Worm (Caenorhabditis elegans): ENCODE measurements around the gene sfxn-5.

DNA sequence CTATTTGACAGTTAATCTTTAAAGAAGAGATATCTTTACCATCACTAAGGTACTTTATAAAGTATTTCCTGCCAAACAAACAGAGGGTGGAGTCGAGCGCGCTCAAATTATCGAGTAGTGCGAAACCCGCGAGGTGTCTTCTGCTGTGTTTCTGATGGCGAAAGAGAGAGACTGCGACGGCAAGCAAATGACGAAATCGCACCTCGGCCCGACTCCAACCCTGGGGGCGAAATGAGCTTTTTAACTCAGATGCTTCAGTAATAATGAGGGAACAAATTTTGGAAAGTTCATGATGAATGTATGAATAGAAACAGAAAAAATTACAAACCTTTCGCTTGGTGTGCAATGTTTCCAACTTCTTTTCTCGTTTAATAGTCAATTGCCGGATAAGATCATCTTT lies 13.3 kb downstream of the sfxn-5 start:
- TF ChIP-seq T22C8.4 (GFP tag; IDR thresholded peaks at IDR 0.05) (no peak), med-1 (GFP tag; optimal IDR thresholded peaks at IDR 0.05; ENCODE audit: insufficient read depth) (no peak), klf-2 (GFP tag; conservative IDR thresholded peaks at IDR 0.05) (no peak), cog-1 (tag; optimal IDR thresholded peaks at IDR 0.05) (no peak), ztf-23 (GFP tag; IDR thresholded peaks at IDR 0.05) (no peak)

Measured in whole organism, midembryonic.